Worm (Caenorhabditis elegans) whole organism, L4/young adult: ENCODE measurements around the gene dnj-15.
"Not testable (repeated sequence)": the region's sequence is repeated elsewhere in the genome, so short reads cannot be mapped to it uniquely, and the experiment has no call there.

Source experiments
- W03F9.2 ChIP-seq: fragments of 150-350 bp; optimal IDR thresholded peaks from 2 replicates; lab custom pipeline; 2014; ENCODE audit warnings: missing biosample characterization, missing genetic modification characterization
- dao-5 ChIP-seq: sonication (generic microtip); optimal IDR thresholded peaks from 2 replicates; lab custom pipeline; 2016; ENCODE audit warnings: missing genotype, missing genetic modification characterization, moderate library complexity, missing compliant biosample characterization

DNA sequence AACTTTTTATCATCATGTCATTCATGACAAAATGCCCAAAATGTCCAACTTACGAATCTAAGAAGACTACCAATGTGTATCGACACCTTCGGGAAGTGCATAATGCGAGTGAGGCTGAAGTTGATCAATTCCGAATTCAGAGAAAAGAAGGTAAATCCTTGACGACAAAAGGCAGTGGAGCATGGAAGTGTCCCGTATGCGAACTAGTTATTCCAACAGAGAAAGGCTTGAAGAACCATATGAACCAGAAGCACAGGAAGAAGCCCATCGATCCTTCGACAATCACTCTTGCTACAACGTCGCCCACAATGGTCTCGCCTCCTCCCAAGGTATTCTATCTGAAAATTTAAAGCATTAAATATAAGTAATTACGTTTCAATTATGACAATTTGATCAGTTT, 9.9 kb downstream of the dnj-15 start, which contains the start of gene K08D10.11:
- not testable (repeated sequence) for TF ChIP-seq W03F9.2; dao-5 (tag; lab: Kevin White, UChicago)
